Fruit fly (Drosophila melanogaster) whole organism, embryonic: Measurements from ENCODE around the gene RpL24.
A peak's percentile ranks its signal among the peaks of the same experiment; 100 is the strongest.

Experiments used
- CG11504 ChIP-seq: fragments of 200-800 bp; sonication (Bioruptor generic); optimal IDR thresholded peaks from 3 replicates; lab custom pipeline; 2019; ENCODE audit warnings: missing biosample characterization, mild to moderate bottlenecking, missing genetic modification characterization, moderate library complexity
- CG12299 ChIP-seq: fragments of 200-800 bp; sonication (Bioruptor generic); optimal IDR thresholded peaks from 2 replicates; lab custom pipeline; 2018; ENCODE audit warnings: missing biosample characterization, mild to moderate bottlenecking, missing genetic modification characterization
- CG13123 ChIP-seq: fragments of 200-800 bp; sonication (Bioruptor generic); optimal IDR thresholded peaks from 2 replicates; lab custom pipeline; 2016; ENCODE audit warnings: missing biosample characterization, missing genetic modification characterization
- CG14441 ChIP-seq: fragments of 200-800 bp; sonication (Bioruptor generic); IDR thresholded peaks from 2 replicates; pipeline ENCODE4 v1.3.6; 2022; ENCODE audit warnings: missing biosample characterization, missing genetic modification characterization
- CG16813 ChIP-seq: fragments of 200-800 bp; sonication (Bioruptor generic); IDR thresholded peaks from 3 replicates; pipeline ENCODE4 v1.3.6; 2022; ENCODE audit warnings: missing biosample characterization, missing genetic modification characterization; ENCODE audit not compliant: partially characterized antibody
- CG17912 ChIP-seq: fragments of 200-800 bp; sonication (Bioruptor generic); optimal IDR thresholded peaks from 2 replicates; lab custom pipeline; 2018; ENCODE audit warnings: missing biosample characterization, mild to moderate bottlenecking, missing genetic modification characterization
- CG2116 ChIP-seq: fragments of 200-800 bp; sonication (Bioruptor generic); optimal IDR thresholded peaks from 3 replicates; lab custom pipeline; 2018; ENCODE audit warnings: missing biosample characterization, mild to moderate bottlenecking, missing genetic modification characterization
- CG2875 ChIP-seq: fragments of 200-800 bp; sonication (Bioruptor generic); optimal IDR thresholded peaks from 2 replicates; lab custom pipeline; 2017; ENCODE audit warnings: missing biosample characterization, mild to moderate bottlenecking, missing genetic modification characterization, missing genetic modification reagents
- CG33557 ChIP-seq: fragments of 200-800 bp; sonication (Bioruptor generic); optimal IDR thresholded peaks from 2 replicates; lab custom pipeline; 2019; ENCODE audit warnings: missing biosample characterization, mild to moderate bottlenecking, missing genetic modification characterization, moderate library complexity
- CG3838 ChIP-seq: fragments of 200-800 bp; sonication (Bioruptor generic); optimal IDR thresholded peaks from 3 replicates; lab custom pipeline; 2016; ENCODE audit warnings: missing biosample characterization, missing genetic modification characterization
- CG4617 ChIP-seq: fragments of 200-800 bp; sonication (Bioruptor generic); optimal IDR thresholded peaks from 3 replicates; lab custom pipeline; 2016; ENCODE audit warnings: missing biosample characterization, missing genetic modification characterization, borderline replicate concordance
- CG6254 ChIP-seq: fragments of 200-800 bp; sonication (Bioruptor generic); optimal IDR thresholded peaks from 3 replicates; lab custom pipeline; 2017; ENCODE audit warnings: mild to moderate bottlenecking, missing biosample characterization, missing genetic modification reagents, missing genetic modification characterization
- CG6813 ChIP-seq: fragments of 200-800 bp; sonication (Bioruptor generic); optimal IDR thresholded peaks from 2 replicates; lab custom pipeline; 2017; ENCODE audit warnings: missing biosample characterization, missing genetic modification characterization, mild to moderate bottlenecking, moderate library complexity, missing genetic modification reagents
- CG6854 ChIP-seq: fragments of 200-800 bp; sonication (Bioruptor generic); optimal IDR thresholded peaks from 3 replicates; lab custom pipeline; 2017; ENCODE audit warnings: missing biosample characterization, mild to moderate bottlenecking, missing genetic modification characterization
- CG7786 ChIP-seq: fragments of 200-800 bp; sonication (Bioruptor generic); optimal IDR thresholded peaks from 2 replicates; lab custom pipeline; 2016; ENCODE audit warnings: missing biosample characterization, missing genetic modification characterization
- CG7963 ChIP-seq: fragments of 200-800 bp; sonication (Bioruptor generic); IDR thresholded peaks from 3 replicates; pipeline ENCODE4 v1.3.6; 2022; ENCODE audit warnings: missing biosample characterization, missing genetic modification characterization; ENCODE audit not compliant: partially characterized antibody
- CG8924 ChIP-seq: fragments of 200-800 bp; optimal IDR thresholded peaks from 3 replicates; lab custom pipeline; 2019; ENCODE audit warnings: missing biosample characterization, mild to moderate bottlenecking, missing genetic modification characterization, moderate library complexity
- CG9215 ChIP-seq: fragments of 200-800 bp; sonication (Bioruptor generic); IDR thresholded peaks from 2 replicates; pipeline ENCODE4 v1.3.6; 2022; ENCODE audit warnings: missing biosample characterization, missing genetic modification characterization
- Camta ChIP-seq: fragments of 200-800 bp; sonication (Bioruptor generic); optimal IDR thresholded peaks from 2 replicates; lab custom pipeline; 2016; ENCODE audit warnings: missing biosample characterization, missing genetic modification characterization
- D19B ChIP-seq: fragments of 200-800 bp; sonication (Bioruptor generic); optimal IDR thresholded peaks from 2 replicates; lab custom pipeline; 2017; ENCODE audit warnings: missing biosample characterization, mild to moderate bottlenecking, missing genetic modification characterization
- Deaf1 ChIP-seq: fragments of 200-800 bp; optimal IDR thresholded peaks from 3 replicates; lab custom pipeline; 2019; ENCODE audit warnings: missing biosample characterization, mild to moderate bottlenecking, missing genetic modification characterization, moderate library complexity
- Dp ChIP-seq: fragments of 200-800 bp; sonication (Bioruptor generic); optimal IDR thresholded peaks from 2 replicates; lab custom pipeline; 2018; ENCODE audit warnings: missing biosample characterization, mild to moderate bottlenecking, missing genetic modification characterization, moderate library complexity
- Dref ChIP-seq: fragments of 200-800 bp; sonication (Bioruptor generic); IDR thresholded peaks from 2 replicates; pipeline ENCODE4 v1.3.6; 2022; ENCODE audit warnings: missing biosample characterization, missing genetic modification characterization
- HHEX ChIP-seq: fragments of 200-800 bp; sonication (Bioruptor generic); optimal IDR thresholded peaks from 3 replicates; lab custom pipeline; 2017; ENCODE audit warnings: missing biosample characterization, mild to moderate bottlenecking, missing genetic modification characterization, missing genetic modification reagents
- Jarid2 ChIP-seq: fragments of 200-800 bp; sonication (Bioruptor generic); optimal IDR thresholded peaks from 3 replicates; lab custom pipeline; 2017; ENCODE audit warnings: mild to moderate bottlenecking, missing biosample characterization, missing genetic modification reagents, missing genetic modification characterization
- MBD-R2 ChIP-seq: fragments of 200-800 bp; sonication (Bioruptor generic); IDR thresholded peaks from 2 replicates; pipeline ENCODE4 v1.3.6; 2022; ENCODE audit warnings: missing biosample characterization, missing genetic modification characterization
- NC2α ChIP-seq: fragments of 200-800 bp; sonication (Bioruptor generic); optimal IDR thresholded peaks from 2 replicates; lab custom pipeline; 2016; ENCODE audit warnings: missing biosample characterization, missing genetic modification characterization
- Nf-YC ChIP-seq: fragments of 200-800 bp; optimal IDR thresholded peaks from 3 replicates; lab custom pipeline; 2019; ENCODE audit warnings: missing biosample characterization, mild to moderate bottlenecking, missing genetic modification characterization, moderate library complexity
- Oli ChIP-seq: fragments of 200-800 bp; sonication (Bioruptor generic); optimal IDR thresholded peaks from 2 replicates; lab custom pipeline; 2018; ENCODE audit warnings: missing biosample characterization, mild to moderate bottlenecking, missing genetic modification characterization, moderate library complexity
- PHDP ChIP-seq: fragments of 200-800 bp; sonication (Bioruptor generic); optimal IDR thresholded peaks from 3 replicates; lab custom pipeline; 2018; ENCODE audit warnings: missing biosample characterization, mild to moderate bottlenecking, missing genetic modification characterization, moderate library complexity
- Ravus ChIP-seq: fragments of 200-800 bp; sonication (Bioruptor generic); IDR thresholded peaks from 2 replicates; pipeline ENCODE4 v1.3.6; 2022; ENCODE audit warnings: missing biosample characterization, missing genetic modification characterization
- Sox100B ChIP-seq: fragments of 200-800 bp; sonication (Bioruptor generic); optimal IDR thresholded peaks from 3 replicates; lab custom pipeline; 2018; ENCODE audit warnings: missing biosample characterization, mild to moderate bottlenecking, missing genetic modification characterization
- Sry-δ ChIP-seq: fragments of 200-800 bp; sonication (Bioruptor generic); optimal IDR thresholded peaks from 2 replicates; lab custom pipeline; 2016; ENCODE audit warnings: missing biosample characterization, missing genetic modification characterization
- Vsx1 ChIP-seq: fragments of 200-800 bp; sonication (Bioruptor generic); optimal IDR thresholded peaks from 2 replicates; lab custom pipeline; 2017; ENCODE audit warnings: missing biosample characterization, mild to moderate bottlenecking, missing genetic modification characterization, missing genetic modification reagents
- chif ChIP-seq, 2 experiments: fragments of 200-800 bp; sonication (Bioruptor generic); optimal IDR thresholded peaks; 3 replicates each; lab custom pipeline; 2016; ENCODE audit warnings: missing biosample characterization in 2 of 2, missing genetic modification characterization in 2 of 2
- eve ChIP-seq, 2 experiments: fragments of >200 bp; optimal IDR thresholded peaks; 2 replicates each; lab custom pipeline; 2017; ENCODE audit warnings: missing biosample characterization in 2 of 2, missing genetic modification characterization in 2 of 2
- ftz-f1 ChIP-seq: fragments of 200-800 bp; sonication (Bioruptor generic); optimal IDR thresholded peaks from 2 replicates; lab custom pipeline; 2016; ENCODE audit warnings: missing biosample characterization, missing genetic modification characterization
- gcm2 ChIP-seq: fragments of 200-800 bp; sonication (Bioruptor generic); optimal IDR thresholded peaks from 2 replicates; lab custom pipeline; 2016; ENCODE audit warnings: missing biosample characterization, missing genetic modification characterization
- gsb ChIP-seq: fragments of 200-800 bp; sonication (Bioruptor generic); IDR thresholded peaks from 2 replicates; pipeline ENCODE4 v1.3.6; 2022; ENCODE audit warnings: missing biosample characterization, missing genetic modification characterization
- knrl ChIP-seq: fragments of 200-800 bp; sonication (Bioruptor generic); IDR thresholded peaks from 3 replicates; pipeline ENCODE4 v1.3.6; 2022; ENCODE audit warnings: missing biosample characterization, missing genetic modification characterization; ENCODE audit not compliant: partially characterized antibody
- lbe ChIP-seq: fragments of 200-800 bp; sonication (Bioruptor generic); optimal IDR thresholded peaks from 2 replicates; lab custom pipeline; 2016; ENCODE audit warnings: missing biosample characterization, mild to moderate bottlenecking, missing genetic modification characterization
- mam ChIP-seq: fragments of 200-800 bp; sonication (Bioruptor generic); optimal IDR thresholded peaks from 3 replicates; lab custom pipeline; 2016; ENCODE audit warnings: missing biosample characterization, missing genetic modification characterization
- nmo ChIP-seq: fragments of 200-800 bp; sonication (Bioruptor generic); optimal IDR thresholded peaks from 2 replicates; lab custom pipeline; 2018; ENCODE audit warnings: missing biosample characterization, mild to moderate bottlenecking, missing genetic modification characterization, moderate library complexity
- nom ChIP-seq: fragments of 200-800 bp; sonication (Bioruptor generic); optimal IDR thresholded peaks from 2 replicates; lab custom pipeline; 2017; ENCODE audit warnings: missing biosample characterization, missing genetic modification characterization, mild to moderate bottlenecking, moderate library complexity, missing genetic modification reagents
- prd ChIP-seq, 3 experiments: fragments of >200 bp in 2 of 3; fragments of 200-800 bp in 1 of 3; sonication (Bioruptor generic) in 1 of 3; optimal IDR thresholded peaks in 2 of 3; IDR thresholded peaks in 1 of 3; 2 replicates in 2 of 3; 3 replicates in 1 of 3; pipeline versions ENCODE4 v1.3.6 to Lab custom; 2017 to 2022; ENCODE audit warnings: missing biosample characterization in 1 of 3, missing genetic modification characterization in 1 of 3
- psq ChIP-seq: fragments of 200-800 bp; sonication (Bioruptor generic); optimal IDR thresholded peaks from 2 replicates; lab custom pipeline; 2017; ENCODE audit warnings: missing biosample characterization, missing genetic modification characterization
- schlank ChIP-seq: fragments of 200-800 bp; sonication (Bioruptor generic); optimal IDR thresholded peaks from 2 replicates; lab custom pipeline; 2018; ENCODE audit warnings: missing biosample characterization, mild to moderate bottlenecking, missing genetic modification characterization
- sens ChIP-seq: fragments of 200-800 bp; sonication (Bioruptor generic); peaks from one replicate; lab custom pipeline; 2016; ENCODE audit warnings: missing biosample characterization, missing genetic modification characterization
- ttk ChIP-seq: fragments of 200-800 bp; sonication (Bioruptor generic); IDR thresholded peaks from 2 replicates; pipeline ENCODE4 v2.1.2; 2022; ENCODE audit warnings: missing biosample characterization, missing genetic modification characterization

RpL24 gene

DNA sequence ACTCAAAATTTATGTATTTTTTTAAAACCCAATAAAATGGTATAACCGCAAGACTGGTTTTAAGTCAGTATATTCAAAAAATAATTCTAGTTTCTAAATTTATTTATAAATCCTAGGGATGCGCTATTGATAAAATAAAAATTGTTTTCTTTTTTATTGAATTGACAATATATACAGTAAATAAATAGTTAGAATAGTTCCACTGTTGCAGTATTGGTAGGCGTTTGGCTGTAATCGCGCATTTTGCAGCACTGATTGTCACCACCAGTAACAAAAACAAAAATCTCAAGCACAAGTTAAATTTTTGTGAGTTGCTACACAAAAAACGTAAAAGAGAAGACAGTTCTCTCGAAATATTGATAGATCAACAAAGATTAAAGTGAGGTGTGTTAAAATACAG, 26.0 kb downstream of the RpL24 start, which contains the start of gene CG31855 (continued):
- TF ChIP-seq CG8924 (tag; lab: Kevin White, UChicago) (peak; percentile 82), gsb (GFP tag; lab: Robert Waterston, UW) (peak; percentile 52; the same call in 1 of the 2 replicates), Dp (peak; percentile 25), gcm2 (GFP tag; lab: Kevin White, UChicago) (peak; percentile 72), CG3838 (peak; percentile 22), CG2875 (GFP tag; lab: Kevin White, UChicago) (peak; percentile 47), Deaf1 (tag; lab: Kevin White, UChicago) (peak; percentile 52), ftz-f1 (no peak), CG9215 (GFP tag; lab: Robert Waterston, UW) (peak; percentile 66), eve (GFP tag; optimal IDR thresholded peaks at IDR 0.05; lab: Kevin White, UChicago) (no peak), CG7786 (peak; percentile 54), Dref (GFP tag; lab: Robert Waterston, UW) (0 out of 2 replicates have a peak, but pooled peaks have one; percentile 25), ttk (peak; percentile 69)

DNA sequence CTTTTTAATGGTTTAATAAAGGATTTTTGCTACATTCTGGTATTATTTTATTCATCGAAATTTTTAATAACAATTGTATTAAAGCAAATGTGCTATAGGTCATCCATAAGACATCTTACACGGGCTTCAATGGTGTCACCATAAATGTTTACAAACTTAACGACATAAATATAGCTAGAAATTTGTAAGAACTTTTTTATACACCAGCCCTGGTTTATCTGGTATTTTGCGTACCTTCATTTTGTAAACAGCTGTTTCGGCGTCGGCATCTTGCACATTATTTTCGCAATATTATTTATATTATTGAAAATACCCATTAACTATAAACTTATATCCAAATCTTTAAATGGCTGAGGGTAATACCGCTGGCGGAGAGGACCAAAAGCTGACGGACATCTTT, 27.6 kb downstream of the RpL24 start, which contains the start of gene Tap42:
Tap42 (plus strand) TSS at position 240 of the 400 bp plus-strand sequence.
- TF ChIP-seq prd (optimal IDR thresholded peaks at IDR 0.05; lab: Kevin White, UChicago) (no peak), prd (GFP tag; IDR thresholded peaks at IDR 0.05; lab: Robert Waterston, UW) (no peak), Sry-δ (GFP tag; lab: Kevin White, UChicago) (no peak), CG33557 (no peak), chif (GFP tag; optimal IDR thresholded peaks at IDR 0.05; lab: Kevin White, UChicago) (no peak), lbe (GFP tag; lab: Kevin White, UChicago) (no peak), CG11504 (tag; lab: Kevin White, UChicago) (peak; percentile 43), PHDP (peak; percentile 46), schlank (tag; lab: Kevin White, UChicago) (no peak), knrl (GFP tag; lab: Robert Waterston, UW) (no peak), Sox100B (no peak), nom (GFP tag; lab: Kevin White, UChicago) (no peak), Jarid2 (GFP tag; lab: Kevin White, UChicago) (no peak), CG13123 (GFP tag; lab: Kevin White, UChicago) (no peak), CG17912 (GFP tag; lab: Kevin White, UChicago) (no peak), MBD-R2 (GFP tag; lab: Robert Waterston, UW) (peak; percentile 76), HHEX (GFP tag; lab: Kevin White, UChicago) (no peak), sens (GFP tag; lab: Kevin White, UChicago) (peak; percentile 61), CG3838 (no peak), CG4617 (GFP tag; lab: Kevin White, UChicago) (no peak), mam (no peak), CG14441 (GFP tag; lab: Robert Waterston, UW) (no peak), Vsx1 (no peak), CG7963 (GFP tag; lab: Robert Waterston, UW) (no peak), Ravus (GFP tag; lab: Robert Waterston, UW) (no peak), Oli (tag; lab: Kevin White, UChicago) (no peak), D19B (no peak), CG6254 (no peak), CG2116 (no peak), CG16813 (GFP tag; lab: Robert Waterston, UW) (no peak), CG12299 (tag; lab: Kevin White, UChicago) (no peak), NC2α (GFP tag; lab: Kevin White, UChicago) (no peak), CG6813 (GFP tag; lab: Kevin White, UChicago) (no peak), Nf-YC (tag; lab: Kevin White, UChicago) (peak; percentile 34), nmo (GFP tag; lab: Kevin White, UChicago) (peak; percentile 20), Camta (no peak), psq (GFP tag; lab: Kevin White, UChicago) (no peak), CG6854 (GFP tag; lab: Kevin White, UChicago) (no peak)
